Fruit fly (Drosophila melanogaster): ENCODE measurements around the gene CG32061.

dm6 chr3L:10490561-10490960 is 26.9 kb downstream of the CG32061 start, which contains the start of gene S-Lap4:
- no peak for TF ChIP-seq OdsH (GFP tag; optimal IDR thresholded peaks at IDR 0.05)
- no peak for TF ChIP-seq lz (GFP tag; optimal IDR thresholded peaks at IDR 0.05)
- TF ChIP-seq CG8632 (GFP tag; optimal IDR thresholded peaks at IDR 0.05), result no peak
- no peak for TF ChIP-seq Sox14 (GFP tag; optimal IDR thresholded peaks at IDR 0.05)
- no peak for TF ChIP-seq dac (GFP tag; optimal IDR thresholded peaks at IDR 0.05)
- no peak for TF ChIP-seq cyc (GFP tag; optimal IDR thresholded peaks at IDR 0.05)
- no peak for TF ChIP-seq Lpt (GFP tag; optimal IDR thresholded peaks at IDR 0.05)
- no peak for TF ChIP-seq Gug (GFP tag; IDR thresholded peaks at IDR 0.05)
- TF ChIP-seq CG11902 (GFP tag; optimal IDR thresholded peaks at IDR 0.05), result no peak
- no peak for TF ChIP-seq Hr38 (GFP tag; optimal IDR thresholded peaks at IDR 0.05)
- no peak for TF ChIP-seq Hr4 (GFP tag; optimal IDR thresholded peaks at IDR 0.05)
- no peak for TF ChIP-seq CG31627 (GFP tag; optimal IDR thresholded peaks at IDR 0.05)
- TF ChIP-seq fd59A (GFP tag; optimal IDR thresholded peaks at IDR 0.05), result no peak
- no peak for TF ChIP-seq CG9139 (GFP tag; optimal IDR thresholded peaks at IDR 0.05)

All from whole organism, prepupa.